Worm (Caenorhabditis elegans) whole organism, L1 larva: ENCODE data around the gene mdf-1.
A peak's percentile ranks its signal among the peaks of the same experiment; 100 is the strongest.

Source experiments
- C04F5.9 ChIP-seq: sonication (generic microtip); optimal IDR thresholded peaks from 2 replicates; lab custom pipeline; 2016; ENCODE audit warnings: missing genetic modification characterization, missing compliant biosample characterization
- C16A3.4 ChIP-seq: fragments of 150-350 bp; optimal IDR thresholded peaks from 2 replicates; lab custom pipeline; 2014; ENCODE audit warnings: missing biosample characterization, missing genetic modification characterization
- F16B12.6 ChIP-seq: fragments of 150-350 bp; optimal IDR thresholded peaks from 2 replicates; lab custom pipeline; 2014; ENCODE audit warnings: missing biosample characterization, missing genetic modification characterization
- aha-1 ChIP-seq: fragments of 150-350 bp; optimal IDR thresholded peaks from 2 replicates; lab custom pipeline; 2014; ENCODE audit warnings: missing biosample characterization, missing genetic modification characterization
- ceh-63 ChIP-seq: fragments of 200-800 bp; sonication (Bioruptor generic); optimal IDR thresholded peaks from 2 replicates; lab custom pipeline; 2018; ENCODE audit warnings: mild to moderate bottlenecking, missing genetic modification characterization, missing compliant biosample characterization
- ceh-8 ChIP-seq: fragments of 200-800 bp; sonication (Bioruptor generic); optimal IDR thresholded peaks from 2 replicates; lab custom pipeline; 2018; ENCODE audit warnings: mild to moderate bottlenecking, missing genetic modification characterization, moderate library complexity, missing compliant biosample characterization
- ceh-90 ChIP-seq: sonication (generic microtip); optimal IDR thresholded peaks from 2 replicates; lab custom pipeline; 2016; ENCODE audit warnings: missing genetic modification characterization, missing compliant biosample characterization
- dpl-1 ChIP-seq, 3 experiments: fragments of 150-350 bp in 2 of 3; sonication (generic microtip) in 1 of 3; optimal IDR thresholded peaks; 2 replicates each; lab custom pipeline; 2014 to 2017; ENCODE audit warnings: missing biosample characterization in 3 of 3, missing genetic modification characterization in 3 of 3, missing genetic modification reagents in 3 of 3
- dsc-1 ChIP-seq: sonication (generic microtip); optimal IDR thresholded peaks from 2 replicates; lab custom pipeline; 2016; ENCODE audit warnings: mild to moderate bottlenecking, missing genetic modification characterization, missing compliant biosample characterization
- efl-1 ChIP-seq, 4 experiments: fragments of 150-350 bp; optimal IDR thresholded peaks in 3 of 4; peaks in 1 of 4; 1 replicate in 1 of 4; 2 replicates in 3 of 4; lab custom pipeline; 2014; ENCODE audit warnings: missing biosample characterization in 2 of 4, missing genetic modification characterization in 2 of 4, missing genetic modification reagents in 2 of 4
- efl-3 ChIP-seq: fragments of 200-800 bp; sonication (Bioruptor generic); optimal IDR thresholded peaks from 2 replicates; lab custom pipeline; 2018; ENCODE audit warnings: mild to moderate bottlenecking, missing genetic modification characterization, missing compliant biosample characterization
- egl-13 ChIP-seq: sonication (generic microtip); optimal IDR thresholded peaks from 2 replicates; lab custom pipeline; 2016; ENCODE audit warnings: missing genotype, missing genetic modification reagents, missing genetic modification characterization, missing compliant biosample characterization
- elt-2 ChIP-seq: sonication (generic microtip); optimal IDR thresholded peaks from 2 replicates; lab custom pipeline; 2016; ENCODE audit warnings: missing genetic modification characterization, mild to moderate bottlenecking, inconsistent platforms, missing compliant biosample characterization, missing genetic modification reagents
- elt-3 ChIP-seq, 6 experiments: fragments of 150-350 bp in 1 of 6; sonication (generic microtip); optimal IDR thresholded peaks; 2 replicates each; lab custom pipeline; 2017 to 2018; ENCODE audit warnings: missing biosample characterization in 6 of 6, missing genetic modification characterization in 6 of 6, inconsistent platforms in 1 of 6
- fkh-8 ChIP-seq: sonication (generic microtip); optimal IDR thresholded peaks from 2 replicates; lab custom pipeline; 2016; ENCODE audit warnings: mild to moderate bottlenecking, missing genetic modification characterization, missing compliant biosample characterization
- grh-1 ChIP-seq: fragments of 200-800 bp; sonication (Bioruptor generic); IDR thresholded peaks from 2 replicates; pipeline ENCODE4 v1.3.6; 2022; ENCODE audit warnings: missing genetic modification reagents, missing genetic modification characterization, missing compliant biosample characterization
- hlh-17 ChIP-seq: fragments of 200-800 bp; sonication (Bioruptor generic); optimal IDR thresholded peaks from 2 replicates; lab custom pipeline; 2018; ENCODE audit warnings: missing genetic modification characterization, mild to moderate bottlenecking, missing compliant biosample characterization, moderate library complexity, borderline replicate concordance
- jun-1 ChIP-seq: fragments of 150-350 bp; optimal IDR thresholded peaks from 2 replicates; lab custom pipeline; 2014; ENCODE audit warnings: missing biosample characterization, missing genetic modification reagents, missing genetic modification characterization
- lin-13 ChIP-seq: fragments of 150-350 bp; optimal IDR thresholded peaks from 2 replicates; lab custom pipeline; 2014; ENCODE audit warnings: missing biosample characterization, missing genetic modification reagents, missing genetic modification characterization
- lin-15B ChIP-seq: fragments of 150-350 bp; sonication (generic microtip); optimal IDR thresholded peaks from 3 replicates; lab custom pipeline; 2014; ENCODE audit warnings: missing biosample characterization, missing genetic modification characterization
- lin-39 ChIP-seq: fragments of 150-350 bp; optimal IDR thresholded peaks from 2 replicates; lab custom pipeline; 2014; ENCODE audit warnings: missing biosample characterization, missing genetic modification reagents, missing genetic modification characterization
- mab-9 ChIP-seq: fragments of 200-800 bp; sonication (Bioruptor generic); IDR thresholded peaks from 2 replicates; pipeline ENCODE4 v1.3.6; 2022; ENCODE audit warnings: missing genetic modification reagents, missing genetic modification characterization, missing compliant biosample characterization
- mef-2 ChIP-seq: fragments of 150-350 bp; optimal IDR thresholded peaks from 2 replicates; lab custom pipeline; 2014; ENCODE audit warnings: missing biosample characterization, missing genetic modification characterization
- mep-1 ChIP-seq: fragments of 150-350 bp; optimal IDR thresholded peaks from 2 replicates; lab custom pipeline; 2014; ENCODE audit warnings: missing biosample characterization, missing genetic modification characterization
- nhr-11 ChIP-seq: fragments of 150-350 bp; optimal IDR thresholded peaks from 2 replicates; lab custom pipeline; 2014; ENCODE audit warnings: missing biosample characterization, missing genetic modification characterization
- nhr-19 ChIP-seq: fragments of 200-800 bp; sonication (Bioruptor generic); conservative IDR thresholded peaks from 2 replicates; pipeline ENCODE4 v1.3.6; 2022; ENCODE audit warnings: missing genetic modification characterization, missing compliant biosample characterization
- nhr-20 ChIP-seq: sonication (generic microtip); optimal IDR thresholded peaks from 2 replicates; lab custom pipeline; 2016; ENCODE audit warnings: mild to moderate bottlenecking, missing genetic modification characterization, missing compliant biosample characterization
- nhr-237 ChIP-seq: fragments of 150-350 bp; optimal IDR thresholded peaks from 2 replicates; lab custom pipeline; 2014; ENCODE audit warnings: missing biosample characterization, missing genetic modification characterization
- nhr-28 ChIP-seq: fragments of 150-350 bp; optimal IDR thresholded peaks from 2 replicates; lab custom pipeline; 2014; ENCODE audit warnings: missing biosample characterization, missing genetic modification characterization
- nhr-47 ChIP-seq: sonication (generic microtip); optimal IDR thresholded peaks from 2 replicates; lab custom pipeline; 2016; ENCODE audit warnings: mild to moderate bottlenecking, missing genetic modification characterization, moderate library complexity, missing compliant biosample characterization
- nhr-76 ChIP-seq: sonication (generic microtip); optimal IDR thresholded peaks from 2 replicates; lab custom pipeline; 2017; ENCODE audit warnings: missing biosample characterization, missing genetic modification characterization
- nhr-77 ChIP-seq: fragments of 150-350 bp; optimal IDR thresholded peaks from 2 replicates; lab custom pipeline; 2014; ENCODE audit warnings: missing biosample characterization, missing genetic modification characterization
- pax-3 ChIP-seq: fragments of 200-800 bp; sonication (Bioruptor generic); optimal IDR thresholded peaks from 2 replicates; lab custom pipeline; 2018; ENCODE audit warnings: mild to moderate bottlenecking, missing genetic modification characterization, moderate library complexity, missing compliant biosample characterization
- pqm-1 ChIP-seq: sonication (generic microtip); optimal IDR thresholded peaks from 3 replicates; lab custom pipeline; 2017; ENCODE audit warnings: missing biosample characterization, missing genetic modification characterization
- rnt-1 ChIP-seq: sonication (generic microtip); optimal IDR thresholded peaks from 2 replicates; lab custom pipeline; 2016; ENCODE audit warnings: mild to moderate bottlenecking, missing genetic modification characterization, moderate library complexity, missing compliant biosample characterization
- snpc-4 ChIP-seq: fragments of 150-350 bp; optimal IDR thresholded peaks from 2 replicates; lab custom pipeline; 2014; ENCODE audit warnings: missing biosample characterization, missing genetic modification characterization
- sptf-1 ChIP-seq: fragments of 150-350 bp; optimal IDR thresholded peaks from 2 replicates; lab custom pipeline; 2014; ENCODE audit warnings: missing biosample characterization, missing genetic modification characterization
- sup-37 ChIP-seq: fragments of 200-800 bp; sonication (Bioruptor generic); optimal IDR thresholded peaks from 2 replicates; lab custom pipeline; 2018; ENCODE audit warnings: mild to moderate bottlenecking, missing genetic modification characterization, missing compliant biosample characterization
- tbx-2 ChIP-seq: sonication (generic microtip); optimal IDR thresholded peaks from 2 replicates; lab custom pipeline; 2016; ENCODE audit warnings: missing genetic modification characterization, missing compliant biosample characterization
- tlp-1 ChIP-seq: fragments of 150-350 bp; optimal IDR thresholded peaks from 2 replicates; lab custom pipeline; 2014; ENCODE audit warnings: missing biosample characterization, missing genetic modification characterization
- unc-130 ChIP-seq: fragments of 150-350 bp; optimal IDR thresholded peaks from 2 replicates; lab custom pipeline; 2017; ENCODE audit warnings: missing biosample characterization, missing genetic modification characterization, inconsistent platforms
- unc-86 ChIP-seq: sonication (generic microtip); optimal IDR thresholded peaks from 2 replicates; lab custom pipeline; 2016; ENCODE audit warnings: missing genetic modification characterization, missing compliant biosample characterization
- xbp-1 ChIP-seq: sonication (generic microtip); optimal IDR thresholded peaks from 2 replicates; lab custom pipeline; 2016; ENCODE audit warnings: missing genetic modification characterization, missing compliant biosample characterization
- zip-4 ChIP-seq: fragments of 200-800 bp; sonication (Bioruptor generic); optimal IDR thresholded peaks from 2 replicates; lab custom pipeline; 2018; ENCODE audit warnings: mild to moderate bottlenecking, missing genetic modification characterization, moderate library complexity, missing compliant biosample characterization
- ztf-11 ChIP-seq, 2 experiments: sonication (generic microtip); optimal IDR thresholded peaks; 2 replicates each; lab custom pipeline; 2016 to 2017; ENCODE audit warnings: missing genetic modification characterization in 2 of 2, missing biosample characterization in 1 of 2, missing compliant biosample characterization in 1 of 2
- ztf-4 ChIP-seq: fragments of 150-350 bp; optimal IDR thresholded peaks from 2 replicates; lab custom pipeline; 2014; ENCODE audit warnings: missing biosample characterization, missing genetic modification characterization

Gene mdf-1

DNA sequence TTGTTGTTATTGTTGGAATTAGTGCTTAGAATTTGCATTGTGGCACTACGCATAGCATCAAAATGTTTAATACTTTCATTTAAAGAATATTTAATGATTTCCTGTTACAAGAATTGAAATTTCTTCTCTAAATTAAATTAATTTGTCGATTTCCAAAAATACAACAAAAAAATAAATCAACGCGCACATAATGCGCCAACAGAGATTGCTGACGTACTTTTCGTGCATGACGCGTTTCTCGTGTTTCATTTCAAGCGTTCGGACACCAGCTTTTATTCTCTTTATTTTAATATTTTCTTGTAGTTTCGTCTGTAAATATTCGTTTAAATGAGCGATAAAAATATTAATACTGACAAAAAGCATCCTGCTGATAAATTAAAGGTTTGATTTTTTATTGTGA is 30.4 kb downstream of the mdf-1 start, which contains the start of gene eif-2Bdelta (continued):
- TF ChIP-seq mep-1 (tag; lab: Kevin White, UChicago) (peak; percentile 90), hlh-17 (GFP tag; lab: Kevin White, UChicago) (no peak), ceh-63 (GFP tag; lab: Kevin White, UChicago) (no peak), nhr-77 (no peak), nhr-76 (tag; lab: Kevin White, UChicago) (no peak), ztf-4 (no peak), lin-15B (tag; lab: Kevin White, UChicago) (no peak), snpc-4 (tag; lab: Kevin White, UChicago) (peak; percentile 54), ceh-8 (no peak), aha-1 (tag; lab: Kevin White, UChicago) (no peak), nhr-47 (tag; lab: Kevin White, UChicago) (peak; percentile 79), fkh-8 (tag; lab: Kevin White, UChicago) (no peak), nhr-11 (tag; lab: Kevin White, UChicago) (no peak), jun-1 (tag; lab: Kevin White, UChicago) (no peak), tbx-2 (tag; lab: Kevin White, UChicago) (peak; percentile 75), nhr-28 (tag; lab: Kevin White, UChicago) (no peak), ztf-11 (tag; optimal IDR thresholded peaks at IDR 0.05; lab: Kevin White, UChicago) (no peak), sptf-1 (tag; lab: Kevin White, UChicago) (no peak), nhr-237 (tag; lab: Kevin White, UChicago) (no peak), mab-9 (GFP tag; lab: Robert Waterston, UW) (no peak), lin-13 (GFP tag; lab: Kevin White, UChicago) (no peak), xbp-1 (tag; lab: Kevin White, UChicago) (peak; percentile 75), efl-3 (GFP tag; lab: Kevin White, UChicago) (no peak), nhr-19 (peak; percentile 67), elt-3 (tag; optimal IDR thresholded peaks at IDR 0.05; lab: Kevin White, UChicago) (peak in 1 of 6 experiments; percentile 2), unc-86 (tag; lab: Kevin White, UChicago) (peak; percentile 59), grh-1 (GFP tag; lab: Robert Waterston, UW) (no peak), ceh-90 (tag; lab: Kevin White, UChicago) (peak; percentile 9), F16B12.6 (tag; lab: Kevin White, UChicago) (no peak), sup-37 (GFP tag; lab: Kevin White, UChicago) (no peak), dpl-1 (GFP tag; optimal IDR thresholded peaks at IDR 0.05; lab: Kevin White, UChicago) (peak; percentile 57 to 76 (median 71)), pax-3 (tag; lab: Kevin White, UChicago) (no peak), pqm-1 (no peak), mef-2 (tag; lab: Kevin White, UChicago) (no peak), lin-39 (peak; percentile 67), tlp-1 (no peak), C16A3.4 (peak; percentile 39), efl-1 (optimal IDR thresholded peaks at IDR 0.05; lab: Kevin White, UChicago) (peak; percentile 51 to 73), efl-1 (GFP tag; optimal IDR thresholded peaks at IDR 0.05 in 1 of 2; lab: Kevin White, UChicago) (peak; percentile 68 to 96), zip-4 (peak; percentile 27), C04F5.9 (peak; percentile 15), dsc-1 (peak; percentile 78), rnt-1 (tag; lab: Kevin White, UChicago) (peak; percentile 76), egl-13 (tag; lab: Kevin White, UChicago) (peak; percentile 45), unc-130 (tag; lab: Kevin White, UChicago) (no peak), nhr-20 (tag; lab: Kevin White, UChicago) (peak; percentile 70), elt-2 (tag; lab: Kevin White, UChicago) (peak; percentile 55)
